Fruit fly (Drosophila melanogaster): ENCODE data around the gene CG7290.

CG7290 gene

DNA sequence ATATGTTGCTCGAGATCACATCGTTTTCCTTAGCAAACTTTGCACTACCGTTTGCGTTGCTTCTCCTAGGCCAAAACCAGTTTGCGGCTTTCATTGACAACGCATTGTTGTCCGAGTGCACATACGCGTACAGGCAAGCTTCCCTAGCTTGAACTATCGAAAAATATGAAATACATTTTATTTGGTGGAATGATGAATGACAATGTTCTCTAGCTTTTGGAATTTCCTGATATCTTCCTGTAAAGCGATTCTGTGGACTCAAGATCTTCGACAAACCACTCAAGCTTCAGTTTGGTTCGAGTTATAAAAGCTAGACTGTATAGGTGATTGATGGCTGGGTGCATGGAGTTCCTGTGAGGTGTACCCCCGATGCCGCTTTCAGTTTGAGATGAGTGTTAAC lies 10.0 kb downstream of the CG7290 start (continued):
- TF ChIP-seq ttk (GFP tag; IDR thresholded peaks at IDR 0.05) (peak; percentile 55; the same call in 1 of the 2 replicates), Bdp1 (GFP tag; optimal IDR thresholded peaks at IDR 0.05) (peak; percentile 12), dpn (GFP tag; optimal IDR thresholded peaks at IDR 0.05) (peak; percentile 59 to 60), CG12769 (tag; optimal IDR thresholded peaks at IDR 0.05) (peak; percentile 55), CG18764 (GFP tag; optimal IDR thresholded peaks at IDR 0.05) (peak; percentile 34), zen2 (GFP tag; IDR thresholded peaks at IDR 0.05; ENCODE audit: partially characterized antibody) (no peak), Blimp-1 (GFP tag; optimal IDR thresholded peaks at IDR 0.05) (peak; percentile 71), tgo (GFP tag; IDR thresholded peaks at IDR 0.05) (peak; percentile 40; the same call in 1 of the 3 replicates), ham (GFP tag; IDR thresholded peaks at IDR 0.05) (no peak), toy (GFP tag; IDR thresholded peaks at IDR 0.05) (no peak), HLH4C (GFP tag; IDR thresholded peaks at IDR 0.05; ENCODE audit: partially characterized antibody) (no peak), BEAF-32 (GFP tag; optimal IDR thresholded peaks at IDR 0.05) (no peak), HmgD (GFP tag; optimal IDR thresholded peaks at IDR 0.05) (no peak), CG10565 (GFP tag; optimal IDR thresholded peaks at IDR 0.05) (no peak), CG4730 (GFP tag; IDR thresholded peaks at IDR 0.05) (peak; percentile 55; the same call in 1 of the 2 replicates), CG18262 (tag; optimal IDR thresholded peaks at IDR 0.05) (peak; percentile 77), Pdp1 (GFP tag; optimal IDR thresholded peaks at IDR 0.05) (peak; percentile 52), CG17568 (GFP tag; optimal IDR thresholded peaks at IDR 0.05) (no peak), sd (tag; optimal IDR thresholded peaks at IDR 0.05) (peak; percentile 11), CG1233 (GFP tag; optimal IDR thresholded peaks at IDR 0.05) (peak; percentile 52), CG17328 (GFP tag; IDR thresholded peaks at IDR 0.05) (peak; percentile 48), MESR4 (GFP tag; optimal IDR thresholded peaks at IDR 0.05) (no peak), gce (GFP tag; IDR thresholded peaks at IDR 0.05) (0 out of 3 replicates have a peak, but pooled peaks have one; percentile 49), sob (GFP tag; IDR thresholded peaks at IDR 0.05) (peak; percentile 57; the same call in 1 of the 2 replicates), CG10654 (GFP tag; optimal IDR thresholded peaks at IDR 0.05) (no peak), Bteb2 (GFP tag; optimal IDR thresholded peaks at IDR 0.05) (no peak), CG2678 (tag; optimal IDR thresholded peaks at IDR 0.05) (peak; percentile 67), abd-A (tag; optimal IDR thresholded peaks at IDR 0.05) (no peak), CG10366 (GFP tag; IDR thresholded peaks at IDR 0.05) (peak; percentile 71), CG15011 (GFP tag; optimal IDR thresholded peaks at IDR 0.05) (no peak), Scr (GFP tag; IDR thresholded peaks at IDR 0.05; ENCODE audit: partially characterized antibody) (no peak), Ada2b (GFP tag; IDR thresholded peaks at IDR 0.05) (peak; percentile 73), CG13775 (GFP tag; optimal IDR thresholded peaks at IDR 0.05) (peak; percentile 16), Hr3 (GFP tag; optimal IDR thresholded peaks at IDR 0.05) (peak; percentile 31), Mad (GFP tag; optimal IDR thresholded peaks at IDR 0.05) (no peak), mirr (GFP tag; optimal IDR thresholded peaks at IDR 0.05) (no peak), CG2120 (GFP tag; optimal IDR thresholded peaks at IDR 0.05) (no peak), Neu2 (GFP tag; optimal IDR thresholded peaks at IDR 0.05; ENCODE audit: borderline replicate concordance) (no peak), CG1024 (GFP tag; IDR thresholded peaks at IDR 0.05) (0 out of 2 replicates have a peak, but pooled peaks have one; percentile 44), Myb (GFP tag; optimal IDR thresholded peaks at IDR 0.05) (peak; percentile 20), PHDP (tag; optimal IDR thresholded peaks at IDR 0.05) (peak; percentile 57)

DNA sequence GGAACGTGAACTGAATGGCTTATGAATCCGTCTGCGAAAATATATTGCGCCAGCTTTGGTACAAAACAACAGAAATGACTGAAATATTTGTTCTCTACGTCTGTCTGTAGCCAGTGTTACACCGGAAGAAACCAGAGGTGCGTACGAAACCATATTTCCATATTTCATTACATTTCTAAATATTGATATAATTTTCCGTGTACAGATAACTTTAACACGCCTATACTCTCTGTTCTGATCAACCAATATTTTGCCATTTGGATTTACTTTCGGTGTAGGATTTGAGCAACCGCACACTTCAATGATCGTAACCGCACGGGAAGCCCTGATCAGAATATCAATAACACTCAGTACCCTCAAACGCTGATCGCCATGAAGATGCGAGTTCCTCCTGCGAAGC lies 11.1 kb downstream of the CG7290 start:
- TF ChIP-seq CG18476 (GFP tag; optimal IDR thresholded peaks at IDR 0.05) (peak; percentile 17), ind (GFP tag; optimal IDR thresholded peaks at IDR 0.05) (peak; percentile 47), CG2678 (tag; optimal IDR thresholded peaks at IDR 0.05) (peak; percentile 65), lmd (GFP tag; IDR thresholded peaks at IDR 0.05) (peak; percentile 43; the same call in 1 of the 2 replicates), caup (GFP tag; optimal IDR thresholded peaks at IDR 0.05; ENCODE audit: severe bottlenecking) (peak; percentile 16), fd102C (GFP tag; optimal IDR thresholded peaks at IDR 0.05) (no peak), CG14441 (GFP tag; IDR thresholded peaks at IDR 0.05) (peak; percentile 64), CG31365 (tag; optimal IDR thresholded peaks at IDR 0.05) (no peak), chn (GFP tag; optimal IDR thresholded peaks at IDR 0.05) (peak; percentile 33), otp (GFP tag; IDR thresholded peaks at IDR 0.05) (peak; percentile 59; the same call in 1 of the 3 replicates), CG3847 (GFP tag; IDR thresholded peaks at IDR 0.05) (peak; percentile 37; the same call in 1 of the 2 replicates), CG8388 (GFP tag; optimal IDR thresholded peaks at IDR 0.05) (peak; percentile 11), CG10654 (GFP tag; optimal IDR thresholded peaks at IDR 0.05) (peak; percentile 29)

Measured in whole organism, embryonic.